Worm (Caenorhabditis elegans) whole organism, young adult: ENCODE results near the gene nlp-45.

Experiments
- F37B4.10 ChIP-seq: fragments of 200-800 bp; sonication (Bioruptor generic); IDR thresholded peaks from 2 replicates; pipeline ENCODE4 v1.3.6; 2022; ENCODE audit warnings: missing genetic modification characterization, missing compliant biosample characterization
- K11D2.4 ChIP-seq: fragments of 200-800 bp; sonication (Bioruptor generic); IDR thresholded peaks from 2 replicates; pipeline ENCODE4 v1.3.6; 2022; ENCODE audit warnings: missing genetic modification reagents, missing genetic modification characterization, missing compliant biosample characterization
- Y95B8A.8 ChIP-seq: fragments of 200-800 bp; sonication (Bioruptor generic); IDR thresholded peaks from 2 replicates; pipeline ENCODE4 v1.3.6; 2022; ENCODE audit warnings: missing genetic modification reagents, missing genetic modification characterization, missing compliant biosample characterization
- ama-1 ChIP-seq, 3 experiments: fragments of 150-350 bp in 1 of 3; sonication (generic microtip) in 2 of 3; optimal IDR thresholded peaks; 2 replicates each; lab custom pipeline; 2014 to 2018; ENCODE audit warnings: missing biosample characterization in 2 of 3, missing genetic modification characterization in 2 of 3, missing genetic modification reagents in 2 of 3
- chd-7 ChIP-seq: sonication (generic microtip); optimal IDR thresholded peaks from 2 replicates; lab custom pipeline; 2016; ENCODE audit warnings: mild to moderate bottlenecking, missing genetic modification characterization, moderate library complexity, missing compliant biosample characterization
- madf-8 ChIP-seq: fragments of 200-800 bp; sonication (Bioruptor generic); conservative IDR thresholded peaks from 2 replicates; pipeline ENCODE4 v1.3.6; 2022; ENCODE audit warnings: missing genetic modification reagents, missing genetic modification characterization, missing compliant biosample characterization
- mel-28 ChIP-seq: sonication (generic microtip); optimal IDR thresholded peaks from 2 replicates; lab custom pipeline; 2016; ENCODE audit warnings: borderline replicate concordance, mild to moderate bottlenecking, missing genetic modification characterization, missing compliant biosample characterization
- repo-1 ChIP-seq: sonication (generic microtip); optimal IDR thresholded peaks from 2 replicates; lab custom pipeline; 2017; ENCODE audit warnings: mild to moderate bottlenecking, missing genetic modification characterization, missing compliant biosample characterization
- sdz-38 ChIP-seq: sonication (generic microtip); optimal IDR thresholded peaks from 2 replicates; lab custom pipeline; 2016; ENCODE audit warnings: missing genotype, missing genetic modification characterization, missing compliant biosample characterization
- snpc-4 ChIP-seq, 5 experiments: fragments of 150-350 bp in 1 of 5; sonication (generic microtip) in 4 of 5; optimal IDR thresholded peaks; 2 replicates each; lab custom pipeline; 2014 to 2018; ENCODE audit warnings: missing genetic modification characterization in 5 of 5, missing biosample characterization in 3 of 5, antibody characterized with exemption in 2 of 5, mild to moderate bottlenecking in 2 of 5, missing compliant biosample characterization in 2 of 5, missing genotype in 2 of 5, moderate library complexity in 2 of 5, missing genetic modification reagents in 1 of 5
- ztf-18 ChIP-seq: sonication (generic microtip); optimal IDR thresholded peaks from 2 replicates; lab custom pipeline; 2016; ENCODE audit warnings: missing genotype, mild to moderate bottlenecking, missing genetic modification characterization, missing compliant biosample characterization

- TF ChIP-seq ama-1 (optimal IDR thresholded peaks at IDR 0.05; lab: Kevin White, UChicago) = no peak
- no peak for TF ChIP-seq ama-1 (GFP tag; optimal IDR thresholded peaks at IDR 0.05; lab: Kevin White, UChicago)
- TF ChIP-seq Y95B8A.8 (GFP tag; lab: Robert Waterston, UW) = no peak
- no peak for TF ChIP-seq ztf-18 (tag; lab: Kevin White, UChicago)
- no peak for TF ChIP-seq chd-7 (tag; lab: Kevin White, UChicago)
- TF ChIP-seq sdz-38 (tag; lab: Kevin White, UChicago) = no peak
- no peak for TF ChIP-seq mel-28
- no peak for TF ChIP-seq snpc-4 (GFP tag; optimal IDR thresholded peaks at IDR 0.05; lab: Kevin White, UChicago)
- TF ChIP-seq snpc-4 (tag; optimal IDR thresholded peaks at IDR 0.05; lab: Kevin White, UChicago) = no peak
- no peak for TF ChIP-seq F37B4.10
- TF ChIP-seq K11D2.4 = no peak
- TF ChIP-seq madf-8 = no peak
- no peak for TF ChIP-seq repo-1 (tag; lab: Kevin White, UChicago)
Measured at ce11 chrX:2338210-2338609, at the start of gene nlp-45.
